Fruit fly (Drosophila melanogaster): ENCODE results near the gene CG3285.
A peak's percentile ranks its signal among the peaks of the same experiment; 100 is the strongest.

CG3285 gene

DNA sequence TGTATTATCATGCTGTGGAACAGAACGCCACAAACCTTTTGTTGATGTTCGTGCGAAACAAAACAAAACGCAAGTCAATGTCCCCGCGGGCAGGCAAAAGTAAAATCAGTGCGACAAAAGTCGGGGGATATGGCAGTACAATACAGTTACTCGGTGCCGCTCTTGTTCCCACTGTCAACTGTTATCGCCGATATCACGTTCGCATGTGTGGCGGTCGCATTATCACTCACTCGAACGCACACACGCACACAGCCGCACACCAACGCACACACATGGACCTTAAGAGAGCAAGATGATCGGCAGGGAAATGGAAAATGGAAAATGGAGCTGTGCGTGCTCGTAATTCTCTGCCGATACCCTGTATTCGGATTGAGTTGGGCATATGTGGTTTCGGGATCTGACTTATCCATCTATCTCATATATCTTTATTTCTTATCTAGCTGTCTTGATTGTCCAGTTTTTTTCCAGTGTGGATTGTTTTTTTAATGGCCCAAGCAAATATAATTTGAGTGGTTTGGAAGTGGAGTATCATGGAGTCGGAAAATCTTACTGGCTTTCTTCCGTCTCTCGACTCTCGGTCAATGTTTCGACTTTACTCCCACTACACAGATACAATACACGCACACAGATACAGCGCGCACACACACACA, 8.0 kb downstream of the CG3285 start (continued):
- TF ChIP-seq CG11456 (GFP tag; IDR thresholded peaks at IDR 0.05): peak; percentile 43; the same call in 1 of the 3 replicates
- TF ChIP-seq CG4282 (GFP tag; optimal IDR thresholded peaks at IDR 0.05): peak; percentile 45
- peak; percentile 68; the same call in 1 of the 3 replicates for TF ChIP-seq gce (GFP tag; IDR thresholded peaks at IDR 0.05)
- no peak for TF ChIP-seq gcm2 (GFP tag; optimal IDR thresholded peaks at IDR 0.05)
- TF ChIP-seq dmrt99B (tag; optimal IDR thresholded peaks at IDR 0.05): peak; percentile 81
- TF ChIP-seq Jarid2 (GFP tag; optimal IDR thresholded peaks at IDR 0.05): peak; percentile 8
- TF ChIP-seq CG15479 (GFP tag; optimal IDR thresholded peaks at IDR 0.05): no peak
- peak; percentile 52 for TF ChIP-seq psq (GFP tag; optimal IDR thresholded peaks at IDR 0.05)
- no peak for TF ChIP-seq exex (tag; optimal IDR thresholded peaks at IDR 0.05)
- peak; percentile 85 for TF ChIP-seq trem (tag; optimal IDR thresholded peaks at IDR 0.05)
- TF ChIP-seq Scr (GFP tag; IDR thresholded peaks at IDR 0.05; ENCODE audit: partially characterized antibody): no peak
- peak; percentile 33 for TF ChIP-seq CG15696 (tag; optimal IDR thresholded peaks at IDR 0.05)
- no peak for TF ChIP-seq Poxn (GFP tag; IDR thresholded peaks at IDR 0.05)
- peak; percentile 71 for TF ChIP-seq onecut (GFP tag; IDR thresholded peaks at IDR 0.05)
- TF ChIP-seq CG6254 (GFP tag; optimal IDR thresholded peaks at IDR 0.05): peak; percentile 73
- no peak for TF ChIP-seq Doc3 (GFP tag; IDR thresholded peaks at IDR 0.05; ENCODE audit: partially characterized antibody)
- peak; percentile 50; the same call in 1 of the 2 replicates for TF ChIP-seq dan (GFP tag; IDR thresholded peaks at IDR 0.05)
- peak; percentile 91 for TF ChIP-seq sisA (GFP tag; IDR thresholded peaks at IDR 0.05)
- TF ChIP-seq CG31388 (GFP tag; optimal IDR thresholded peaks at IDR 0.05): peak; percentile 10
- TF ChIP-seq dimm (GFP tag; IDR thresholded peaks at IDR 0.05): 0 out of 2 replicates have a peak, but pooled peaks have one; percentile 10
- TF ChIP-seq tap (tag; optimal IDR thresholded peaks at IDR 0.05): peak; percentile 71
- no peak for TF ChIP-seq gro (GFP tag; optimal IDR thresholded peaks at IDR 0.05)
- TF ChIP-seq H15 (GFP tag; IDR thresholded peaks at IDR 0.05): peak; percentile 83; the same call in 2 of the 3 replicates
- peak; percentile 54 for TF ChIP-seq ap (GFP tag; IDR thresholded peaks at IDR 0.05)
- peak; percentile 74 for TF ChIP-seq bab2 (GFP tag; optimal IDR thresholded peaks at IDR 0.05)
- no peak for TF ChIP-seq zen2 (GFP tag; IDR thresholded peaks at IDR 0.05; ENCODE audit: partially characterized antibody)
- TF ChIP-seq CG14710 (tag; optimal IDR thresholded peaks at IDR 0.05): peak; percentile 88
- peak; percentile 6 for TF ChIP-seq slou (GFP tag; optimal IDR thresholded peaks at IDR 0.05)
- TF ChIP-seq bcd (GFP tag; optimal IDR thresholded peaks at IDR 0.05): peak; percentile 68
- TF ChIP-seq zfh1 (GFP tag; IDR thresholded peaks at IDR 0.05): peak; percentile 87
- peak; percentile 69 for TF ChIP-seq CG18599 (GFP tag; optimal IDR thresholded peaks at IDR 0.05)
- TF ChIP-seq hb (GFP tag; IDR thresholded peaks at IDR 0.05; ENCODE audit: partially characterized antibody): no peak
- TF ChIP-seq chinmo (GFP tag; IDR thresholded peaks at IDR 0.05; ENCODE audit: partially characterized antibody): no peak
- TF ChIP-seq croc (GFP tag; conservative IDR thresholded peaks at IDR 0.05): peak; percentile 91
- TF ChIP-seq HHEX (GFP tag; optimal IDR thresholded peaks at IDR 0.05): peak; percentile 68
- peak; percentile 87 for TF ChIP-seq CG17829 (tag; optimal IDR thresholded peaks at IDR 0.05)
- TF ChIP-seq yki (optimal IDR thresholded peaks at IDR 0.05): no peak
- TF ChIP-seq kah (GFP tag; optimal IDR thresholded peaks at IDR 0.05): peak; percentile 16
- peak; percentile 78 for TF ChIP-seq CG5245 (GFP tag; optimal IDR thresholded peaks at IDR 0.05)
- TF ChIP-seq CG9817 (tag; optimal IDR thresholded peaks at IDR 0.05): peak; percentile 10
- peak; percentile 5 for TF ChIP-seq CG2116 (GFP tag; optimal IDR thresholded peaks at IDR 0.05)
- peak; percentile 74 for TF ChIP-seq pb (GFP tag; optimal IDR thresholded peaks at IDR 0.05)
- peak; percentile 81; the same call in 2 of the 3 replicates for TF ChIP-seq CG3726 (GFP tag; IDR thresholded peaks at IDR 0.05)
- TF ChIP-seq sqz (GFP tag; optimal IDR thresholded peaks at IDR 0.05): no peak
- no peak for TF ChIP-seq CG2120 (GFP tag; optimal IDR thresholded peaks at IDR 0.05)
- no peak for TF ChIP-seq BtbVII (GFP tag; optimal IDR thresholded peaks at IDR 0.05)
- peak; percentile 81 for TF ChIP-seq trh (GFP tag; optimal IDR thresholded peaks at IDR 0.05)
- TF ChIP-seq CG43689 (GFP tag; IDR thresholded peaks at IDR 0.05): no peak
- TF ChIP-seq Ets65A (GFP tag): peak; percentile 96
- TF ChIP-seq CG6854 (GFP tag; optimal IDR thresholded peaks at IDR 0.05): no peak

Measured in whole organism, embryonic.